Fruit fly (Drosophila melanogaster) ovary, adult (tissue): Measurements from ENCODE around the gene CG43725.

Source experiments
- CG17801 ChIP-seq: fragments of 200-800 bp; optimal IDR thresholded peaks from 2 replicates; lab custom pipeline; 2019; ENCODE audit warnings: missing biosample characterization, mild to moderate bottlenecking, missing genetic modification characterization, moderate library complexity; ENCODE audit not compliant: partially characterized antibody

Gene CG43725

DNA sequence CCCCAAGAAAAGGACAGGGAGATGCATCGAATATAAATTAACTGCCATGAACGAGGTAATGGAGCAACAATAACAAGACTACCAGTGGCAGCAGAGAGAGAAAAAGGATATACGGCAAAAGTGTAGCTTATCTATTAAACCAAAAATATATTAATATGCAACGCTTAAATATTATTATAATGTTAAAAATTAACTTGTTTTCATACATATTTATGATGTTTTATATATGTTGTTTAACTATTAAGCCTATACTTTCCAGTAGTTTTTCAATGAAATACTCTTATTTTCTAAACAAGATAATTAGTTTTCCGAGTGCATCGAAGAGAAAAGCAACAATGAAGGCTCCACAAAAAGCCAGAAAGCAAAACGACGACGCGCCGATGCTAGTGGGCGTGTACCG lies 6.9 kb upstream of the CG43725 start:
- TF ChIP-seq CG17801 (GFP tag; lab: Kevin White, UChicago) = no peak

DNA sequence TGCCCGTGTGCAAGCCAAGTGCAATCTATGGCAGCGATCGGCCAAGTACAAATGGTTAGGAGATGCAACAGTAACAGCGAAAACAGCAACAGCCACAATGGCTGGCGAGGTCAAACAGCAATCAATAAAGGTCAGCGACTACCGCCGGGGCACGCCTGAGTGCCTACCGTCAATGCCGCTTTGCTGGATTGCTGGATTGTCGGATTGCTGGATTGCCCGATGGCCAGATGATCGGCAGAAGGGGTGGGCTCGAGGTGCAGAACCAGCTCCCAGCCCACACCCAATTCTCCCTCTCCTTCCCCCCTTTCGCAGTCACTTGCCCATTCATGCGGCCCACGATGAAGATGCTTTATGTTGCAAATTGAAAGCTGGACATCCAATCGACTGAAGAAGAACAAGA lies 6.4 kb upstream of the CG43725 start:
- TF ChIP-seq CG17801 (GFP tag; lab: Kevin White, UChicago) = no peak

DNA sequence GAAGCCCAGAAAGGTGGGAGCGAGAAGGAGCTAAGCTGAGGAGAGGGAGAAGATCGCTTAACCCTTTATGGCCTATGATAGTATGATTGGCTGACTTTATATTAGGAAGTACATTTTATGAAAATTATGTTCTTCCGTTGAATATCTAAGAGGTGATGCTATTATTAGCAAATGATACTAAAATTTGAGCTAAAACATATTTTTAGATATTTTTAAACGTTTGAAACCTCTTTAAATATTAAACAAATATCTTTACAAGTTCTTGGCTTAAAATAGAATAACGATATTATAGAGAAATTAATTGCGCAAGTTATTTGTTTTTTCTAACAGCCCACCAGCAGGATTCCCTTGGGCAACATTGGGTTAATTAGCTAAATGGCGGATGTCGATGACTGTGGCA lies 5.8 kb upstream of the CG43725 start:
- no peak for TF ChIP-seq CG17801 (GFP tag; lab: Kevin White, UChicago)

DNA sequence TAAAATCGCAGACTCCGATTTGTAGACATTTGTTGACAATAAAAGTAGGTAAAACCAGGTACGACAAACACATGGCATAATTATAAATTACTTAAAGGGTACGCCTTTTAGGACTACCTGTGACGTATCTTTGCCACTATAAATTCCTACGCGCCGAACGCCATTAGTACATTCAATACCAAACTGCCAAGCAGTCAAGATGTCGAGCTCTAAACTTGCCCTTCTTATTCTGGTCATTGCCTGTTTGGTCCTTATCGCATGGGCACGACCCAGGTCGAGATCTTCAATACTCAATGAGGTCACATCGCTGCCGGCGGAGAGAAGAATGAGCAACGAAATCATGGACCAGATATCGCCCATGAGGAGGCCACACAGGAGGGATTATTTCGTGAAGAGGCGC lies 4.5 kb upstream of the CG43725 start, which contains the start of gene CG14915:
CG14915 (plus strand) TSS at position 166 of the 400 bp plus-strand sequence.
- no peak for TF ChIP-seq CG17801 (GFP tag; lab: Kevin White, UChicago)

DNA sequence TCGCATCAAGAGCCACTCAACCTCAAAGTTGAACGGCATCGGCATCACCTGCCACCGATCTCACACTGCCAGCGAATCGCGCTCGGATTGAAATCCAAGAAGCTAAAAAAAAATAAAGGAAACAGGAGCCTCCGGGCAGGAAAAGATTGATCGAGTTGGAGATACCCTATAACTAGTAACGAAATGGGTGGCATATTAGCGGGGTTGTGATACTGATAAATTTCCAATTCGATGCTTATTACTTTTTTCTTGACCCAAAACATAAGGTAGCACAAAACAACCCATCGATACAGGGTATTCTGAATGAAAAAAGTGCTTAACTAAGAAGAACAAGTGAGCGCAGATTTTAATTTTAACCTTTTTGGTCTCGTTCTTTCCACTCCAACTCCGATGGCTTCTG lies 3.1 kb upstream of the CG43725 start:
- no peak for TF ChIP-seq CG17801 (GFP tag; lab: Kevin White, UChicago)

DNA sequence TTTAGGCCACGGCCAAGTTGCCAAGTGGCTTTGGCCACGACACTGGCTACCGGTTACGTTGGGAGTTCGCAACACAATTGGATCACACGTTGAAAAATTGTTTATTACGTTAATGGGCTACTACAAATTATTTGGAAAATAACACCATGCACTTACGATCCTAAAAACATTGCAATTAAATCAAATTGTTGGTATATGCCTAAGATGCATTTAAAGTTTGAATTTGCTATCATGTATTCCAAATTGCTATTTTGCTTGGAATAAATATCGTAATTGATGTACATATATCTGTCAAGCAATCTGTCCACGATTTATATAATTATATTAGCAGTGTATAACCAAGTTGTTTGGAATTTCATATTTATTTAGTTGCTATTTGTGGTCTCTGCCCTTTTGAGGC lies 2.4 kb upstream of the CG43725 start:
- no peak for TF ChIP-seq CG17801 (GFP tag; lab: Kevin White, UChicago)

DNA sequence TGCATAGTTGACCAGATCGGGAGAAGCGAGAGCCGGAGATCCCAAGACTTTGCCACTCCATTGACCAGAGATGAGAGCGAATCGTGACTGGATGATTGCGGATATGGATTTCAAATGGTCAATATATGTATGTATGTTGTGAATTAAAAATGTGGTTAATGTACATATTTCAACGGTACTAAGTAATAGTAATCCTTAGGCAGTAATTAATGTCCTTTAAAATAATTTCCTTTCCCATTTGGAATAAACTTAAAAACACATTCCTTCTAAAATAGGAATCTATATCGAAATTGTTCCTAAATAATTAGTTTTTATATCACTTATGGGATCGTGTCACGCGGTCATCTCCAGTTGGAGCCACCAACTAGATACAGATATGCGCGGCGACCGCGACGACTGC lies 1.4 kb upstream of the CG43725 start:
- no peak for TF ChIP-seq CG17801 (GFP tag; lab: Kevin White, UChicago)

DNA sequence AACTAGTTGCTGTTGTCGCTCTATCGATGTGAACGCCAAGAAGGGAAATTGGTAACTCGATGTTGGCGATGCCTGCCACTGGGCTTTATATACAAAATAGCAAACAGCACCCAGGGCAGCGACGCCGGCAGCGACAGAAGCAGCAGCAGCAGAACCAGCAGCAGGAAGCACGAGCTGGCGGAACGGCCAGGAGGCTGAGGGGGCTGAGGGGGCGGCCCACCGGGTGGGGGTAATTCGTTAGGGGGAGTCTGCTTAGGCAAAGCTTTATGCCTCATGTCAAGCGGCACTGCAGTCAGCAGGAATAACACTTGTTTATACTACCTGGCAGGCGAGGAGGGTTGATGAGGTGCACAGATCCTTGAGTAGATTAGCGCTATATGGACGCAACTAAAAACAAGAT lies 6.0 kb downstream of the CG43725 start, which contains the start of gene AstC:
AstC (minus strand) TSS at position 63 of the 400 bp plus-strand sequence.
- no peak for TF ChIP-seq CG17801 (GFP tag; lab: Kevin White, UChicago)

DNA sequence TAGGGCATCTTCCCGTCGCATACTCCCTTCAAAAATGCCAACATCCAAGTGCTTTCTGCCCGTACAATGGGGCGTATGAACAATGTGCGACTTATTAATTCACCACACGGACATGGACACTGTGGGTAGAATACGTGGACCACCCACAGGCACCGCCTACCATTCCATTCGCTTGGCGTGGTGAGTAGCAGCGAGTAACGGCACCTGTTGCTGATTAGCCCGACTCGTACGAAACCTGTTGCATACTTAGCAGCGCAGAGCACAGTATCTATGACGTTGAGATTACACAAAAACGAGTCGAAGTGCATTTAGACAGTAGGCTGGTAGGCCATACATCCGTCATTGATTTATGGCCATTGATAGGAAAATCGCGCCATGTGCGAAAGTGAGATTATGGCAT lies 6.7 kb downstream of the CG43725 start:
- TF ChIP-seq CG17801 (GFP tag; lab: Kevin White, UChicago) = no peak

DNA sequence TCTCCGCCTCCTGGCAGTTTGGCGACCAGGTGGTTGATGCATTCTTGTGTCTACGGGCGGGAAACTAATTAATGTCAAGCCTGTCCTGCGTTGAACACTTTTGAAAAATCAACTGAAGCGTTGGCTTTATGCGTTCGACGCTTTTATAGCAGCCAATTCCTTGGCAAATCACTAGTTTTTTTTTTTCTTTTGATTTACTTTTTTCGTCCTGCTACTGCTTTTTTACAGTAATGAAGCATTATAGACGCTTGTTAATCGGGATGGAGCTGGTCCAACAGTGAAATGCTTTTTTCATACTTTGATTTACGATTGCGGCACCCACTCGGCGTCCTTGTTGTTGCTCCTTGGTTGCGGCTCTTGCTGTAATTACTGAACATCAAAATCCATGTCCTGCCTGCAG lies 9.8 kb downstream of the CG43725 start, which contains the start of gene AstCC:
AstCC (minus strand) TSS at position 101 of the 400 bp plus-strand sequence.
- no peak for TF ChIP-seq CG17801 (GFP tag; lab: Kevin White, UChicago)

DNA sequence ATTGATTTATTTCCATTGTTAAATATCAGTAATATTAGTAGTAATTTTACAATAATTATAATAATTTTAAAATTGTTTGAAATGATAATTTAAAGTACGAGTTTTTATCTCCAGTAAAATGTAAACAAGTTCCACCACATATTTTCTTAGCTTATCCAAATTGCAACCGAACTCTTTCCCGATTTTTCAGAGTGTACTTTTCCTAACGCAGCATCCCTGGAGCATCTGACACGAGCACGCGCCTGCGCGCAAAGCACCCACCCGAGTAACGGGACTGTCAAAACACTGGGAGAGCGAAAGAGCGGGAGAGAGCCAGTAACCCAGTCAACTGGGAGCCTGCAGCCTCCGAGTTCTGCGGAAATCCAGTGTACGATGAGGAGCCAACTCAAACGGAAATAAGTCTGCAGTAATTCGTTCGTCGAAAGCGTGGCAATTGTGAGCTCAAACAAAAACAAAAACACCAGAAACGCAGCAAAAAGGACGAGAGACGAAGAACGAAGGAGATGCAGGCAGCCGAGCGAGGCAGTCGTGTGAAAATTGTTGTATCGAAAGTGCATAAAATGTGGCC lies 11.1 kb downstream of the CG43725 start, which contains the start of gene CG16854:
CG16854 (plus strand) TSS at position 365 of the 568 bp plus-strand sequence.
- no peak for TF ChIP-seq CG17801 (GFP tag; lab: Kevin White, UChicago)

DNA sequence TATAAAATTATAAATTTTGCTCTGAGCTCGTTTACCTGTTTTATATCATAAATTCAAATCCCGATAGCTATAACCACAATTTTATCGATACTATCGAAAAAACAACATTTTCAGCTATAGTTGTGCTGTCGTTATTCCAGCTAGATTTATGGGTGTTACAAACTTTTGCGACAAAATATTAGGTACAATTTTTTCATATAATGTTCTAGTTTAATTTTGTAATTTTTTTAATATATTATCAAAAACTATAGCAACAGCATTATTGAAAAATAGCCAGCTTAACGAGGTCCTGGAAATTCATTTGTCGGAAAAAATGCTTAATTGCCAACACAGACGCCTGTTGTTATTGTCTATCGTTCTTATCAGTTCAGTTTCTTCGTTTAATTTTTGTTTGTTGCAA lies 15.8 kb downstream of the CG43725 start, which contains the start of gene Wdr59:
Wdr59 (plus strand) TSS at position 334 of the 400 bp plus-strand sequence.
- TF ChIP-seq CG17801 (GFP tag; lab: Kevin White, UChicago) = peak; percentile 14

DNA sequence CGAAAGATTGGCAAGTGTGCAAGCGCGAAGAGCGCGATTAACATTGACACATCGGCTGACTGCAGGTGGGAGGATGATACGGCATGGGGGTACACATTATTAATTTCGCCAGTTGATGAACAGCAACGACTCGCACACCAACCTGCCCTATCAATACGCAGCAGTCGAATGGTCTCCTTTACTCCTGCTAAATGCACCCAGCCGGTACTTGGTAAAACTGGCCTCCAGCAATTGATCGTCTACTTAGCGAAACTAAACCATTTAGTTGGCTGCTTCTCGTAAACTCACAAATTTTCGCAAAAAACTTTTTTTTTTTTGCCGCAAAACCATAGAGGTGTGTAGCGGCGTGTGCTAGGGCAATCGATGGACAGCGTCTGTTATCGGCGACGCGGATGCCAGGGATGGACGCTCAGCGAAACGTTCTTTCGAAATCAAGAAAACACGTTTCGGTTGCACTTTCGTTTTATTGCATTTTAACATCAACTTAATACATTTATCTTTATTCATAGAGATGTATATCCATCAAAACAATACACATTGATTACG lies 25.3 kb downstream of the CG43725 start, which contains the start of gene Ge-1:
Ge-1 (minus strand) TSS at position 373 of the 546 bp plus-strand sequence.
- peak; percentile 40 for TF ChIP-seq CG17801 (GFP tag; lab: Kevin White, UChicago)

DNA sequence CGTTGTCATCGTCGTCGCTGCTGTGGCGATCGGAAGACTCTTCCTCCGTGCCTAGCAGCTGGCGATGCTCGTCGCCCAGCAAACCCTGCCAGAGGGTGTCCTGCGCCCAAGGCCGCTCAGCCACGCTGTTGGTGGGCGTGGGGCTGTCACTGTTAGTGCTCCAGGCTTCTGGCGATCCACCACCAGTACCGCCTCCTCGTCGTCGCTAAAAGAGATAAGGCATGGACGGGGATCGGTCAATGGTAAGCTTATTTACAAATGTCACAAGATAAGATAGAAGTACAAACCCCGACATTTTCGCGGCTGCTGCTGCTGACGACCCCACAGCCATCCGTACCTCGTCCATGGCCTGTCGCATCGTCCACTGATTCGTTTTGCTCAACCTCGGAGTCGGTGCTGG lies 30.0 kb downstream of the CG43725 start:
- TF ChIP-seq CG17801 (GFP tag; lab: Kevin White, UChicago) = no peak

DNA sequence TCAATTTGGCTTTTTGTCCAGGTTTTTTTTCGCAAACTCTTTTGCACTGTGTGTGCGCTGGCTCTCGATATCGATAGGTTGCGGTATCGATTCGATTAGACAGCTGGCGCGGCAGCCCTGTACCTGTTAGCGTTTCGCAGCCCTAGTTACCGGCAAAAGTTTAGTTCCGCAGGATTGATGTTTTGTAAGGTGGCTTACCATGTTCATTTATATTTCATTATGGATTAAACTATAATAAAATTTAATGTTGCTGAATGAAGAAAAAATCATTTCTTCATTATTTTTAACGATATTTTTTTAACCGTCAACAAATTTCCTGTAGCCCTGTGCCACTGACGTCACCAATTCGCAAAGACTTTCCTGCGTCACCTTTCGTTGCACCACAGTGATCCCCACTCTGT lies 31.2 kb downstream of the CG43725 start, which contains the start of gene Reps:
Reps (minus strand) TSS at position 84 of the 401 bp plus-strand sequence.
- TF ChIP-seq CG17801 (GFP tag; lab: Kevin White, UChicago) = peak; percentile 94

DNA sequence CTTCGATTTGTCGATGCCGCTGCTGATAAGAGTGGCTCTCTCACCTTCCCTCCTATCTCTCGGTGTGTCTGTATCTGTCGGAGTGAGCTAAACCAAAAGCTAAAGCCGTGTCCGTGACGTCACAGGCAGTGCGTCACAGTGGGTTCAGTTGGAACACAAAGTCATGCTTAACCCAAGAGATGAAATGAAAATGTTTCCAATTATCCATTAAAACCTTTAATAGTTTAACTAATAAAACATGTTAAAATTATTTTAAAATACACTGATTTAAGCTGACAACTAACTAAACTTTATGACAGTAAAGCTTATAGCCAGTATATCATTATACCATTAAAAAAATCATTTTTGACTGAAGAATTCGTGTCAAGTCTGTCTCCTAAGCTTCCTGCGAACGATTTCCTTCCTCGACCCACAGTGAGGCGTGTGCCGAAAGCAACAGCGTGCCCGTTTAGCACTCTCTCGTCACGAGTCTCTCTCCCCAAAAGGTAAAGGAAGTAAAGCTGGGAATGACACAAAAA lies 37.8 kb downstream of the CG43725 start, which contains the start of gene Idua:
Idua (minus strand) TSS at position 51 of the 518 bp plus-strand sequence.
- TF ChIP-seq CG17801 (GFP tag; lab: Kevin White, UChicago) = peak; percentile 31
